Worm (Caenorhabditis elegans) whole organism, L1 larva: ENCODE measurements around the gene Y39A3A.4.

Source experiments
- F16B12.6 ChIP-seq: fragments of 150-350 bp; optimal IDR thresholded peaks from 2 replicates; lab custom pipeline; 2014; ENCODE audit warnings: missing biosample characterization, missing genetic modification characterization
- aha-1 ChIP-seq: fragments of 150-350 bp; optimal IDR thresholded peaks from 2 replicates; lab custom pipeline; 2014; ENCODE audit warnings: missing biosample characterization, missing genetic modification characterization
- alr-1 ChIP-seq: fragments of 200-800 bp; sonication (Bioruptor generic); optimal IDR thresholded peaks from 2 replicates; lab custom pipeline; 2018; ENCODE audit warnings: borderline replicate concordance, mild to moderate bottlenecking, missing genetic modification characterization, missing compliant biosample characterization
- aly-2 ChIP-seq: fragments of 150-350 bp; optimal IDR thresholded peaks from 2 replicates; lab custom pipeline; 2014; ENCODE audit warnings: missing biosample characterization, missing genetic modification characterization
- ama-1 ChIP-seq: fragments of 150-350 bp; optimal IDR thresholded peaks from 2 replicates; lab custom pipeline; 2014
- blmp-1 ChIP-seq: fragments of 150-350 bp; optimal IDR thresholded peaks from 2 replicates; lab custom pipeline; 2014; ENCODE audit warnings: missing biosample characterization, missing genetic modification characterization
- ceh-63 ChIP-seq: fragments of 200-800 bp; sonication (Bioruptor generic); optimal IDR thresholded peaks from 2 replicates; lab custom pipeline; 2018; ENCODE audit warnings: mild to moderate bottlenecking, missing genetic modification characterization, missing compliant biosample characterization
- ceh-82 ChIP-seq, 3 experiments: fragments of 150-350 bp in 1 of 3; sonication (generic microtip) in 2 of 3; optimal IDR thresholded peaks; 2 replicates each; lab custom pipeline; 2014 to 2017; ENCODE audit warnings: missing biosample characterization in 3 of 3, missing genetic modification characterization in 3 of 3
- ceh-88 ChIP-seq: fragments of 200-800 bp; sonication (Bioruptor generic); IDR thresholded peaks from 2 replicates; pipeline ENCODE4 v1.3.6; 2022; ENCODE audit warnings: missing genetic modification characterization, missing compliant biosample characterization
- ceh-90 ChIP-seq: sonication (generic microtip); optimal IDR thresholded peaks from 2 replicates; lab custom pipeline; 2016; ENCODE audit warnings: missing genetic modification characterization, missing compliant biosample characterization
- ces-1 ChIP-seq: fragments of 150-350 bp; optimal IDR thresholded peaks from 2 replicates; lab custom pipeline; 2014; ENCODE audit warnings: missing biosample characterization, missing genetic modification reagents, missing genetic modification characterization
- efl-1 ChIP-seq, 4 experiments: fragments of 150-350 bp; optimal IDR thresholded peaks in 3 of 4; peaks in 1 of 4; 1 replicate in 1 of 4; 2 replicates in 3 of 4; lab custom pipeline; 2014; ENCODE audit warnings: missing biosample characterization in 2 of 4, missing genetic modification characterization in 2 of 4, missing genetic modification reagents in 2 of 4
- efl-3 ChIP-seq: fragments of 200-800 bp; sonication (Bioruptor generic); optimal IDR thresholded peaks from 2 replicates; lab custom pipeline; 2018; ENCODE audit warnings: mild to moderate bottlenecking, missing genetic modification characterization, missing compliant biosample characterization
- elt-2 ChIP-seq: sonication (generic microtip); optimal IDR thresholded peaks from 2 replicates; lab custom pipeline; 2016; ENCODE audit warnings: missing genetic modification characterization, mild to moderate bottlenecking, inconsistent platforms, missing compliant biosample characterization, missing genetic modification reagents
- fkh-4 ChIP-seq: sonication (generic microtip); optimal IDR thresholded peaks from 2 replicates; lab custom pipeline; 2016; ENCODE audit warnings: missing compliant biosample characterization, missing genetic modification characterization, borderline replicate concordance
- fkh-8 ChIP-seq: sonication (generic microtip); optimal IDR thresholded peaks from 2 replicates; lab custom pipeline; 2016; ENCODE audit warnings: mild to moderate bottlenecking, missing genetic modification characterization, missing compliant biosample characterization
- hlh-17 ChIP-seq: fragments of 200-800 bp; sonication (Bioruptor generic); optimal IDR thresholded peaks from 2 replicates; lab custom pipeline; 2018; ENCODE audit warnings: missing genetic modification characterization, mild to moderate bottlenecking, missing compliant biosample characterization, moderate library complexity, borderline replicate concordance
- lin-14 ChIP-seq: fragments of 200-800 bp; sonication (Bioruptor generic); optimal IDR thresholded peaks from 2 replicates; lab custom pipeline; 2018; ENCODE audit warnings: mild to moderate bottlenecking, missing genetic modification characterization, moderate library complexity, missing compliant biosample characterization
- lin-15B ChIP-seq: fragments of 150-350 bp; sonication (generic microtip); optimal IDR thresholded peaks from 3 replicates; lab custom pipeline; 2014; ENCODE audit warnings: missing biosample characterization, missing genetic modification characterization
- lin-35 ChIP-seq, 2 experiments: fragments of 150-350 bp; optimal IDR thresholded peaks; 2 replicates each; lab custom pipeline; 2014; ENCODE audit warnings: missing biosample characterization in 2 of 2, missing genetic modification characterization in 2 of 2, missing genetic modification reagents in 2 of 2
- lin-39 ChIP-seq: fragments of 150-350 bp; optimal IDR thresholded peaks from 2 replicates; lab custom pipeline; 2014; ENCODE audit warnings: missing biosample characterization, missing genetic modification reagents, missing genetic modification characterization
- lir-3 ChIP-seq: sonication (generic microtip); optimal IDR thresholded peaks from 2 replicates; lab custom pipeline; 2016; ENCODE audit warnings: mild to moderate bottlenecking, missing genetic modification characterization, moderate library complexity, missing compliant biosample characterization; ENCODE audit not compliant: poor library complexity
- lsy-2 ChIP-seq, 2 experiments: fragments of 150-350 bp; optimal IDR thresholded peaks; 2 replicates each; lab custom pipeline; 2014; ENCODE audit warnings: missing biosample characterization in 2 of 2, missing genetic modification characterization in 2 of 2
- mab-9 ChIP-seq: fragments of 200-800 bp; sonication (Bioruptor generic); IDR thresholded peaks from 2 replicates; pipeline ENCODE4 v1.3.6; 2022; ENCODE audit warnings: missing genetic modification reagents, missing genetic modification characterization, missing compliant biosample characterization
- mdl-1 ChIP-seq, 2 experiments: fragments of 150-350 bp; optimal IDR thresholded peaks; 2 replicates each; lab custom pipeline; 2014 to 2017; ENCODE audit warnings: missing biosample characterization in 2 of 2, missing genetic modification characterization in 2 of 2, inconsistent platforms in 1 of 2
- mef-2 ChIP-seq: fragments of 150-350 bp; optimal IDR thresholded peaks from 2 replicates; lab custom pipeline; 2014; ENCODE audit warnings: missing biosample characterization, missing genetic modification characterization
- mep-1 ChIP-seq: fragments of 150-350 bp; optimal IDR thresholded peaks from 2 replicates; lab custom pipeline; 2014; ENCODE audit warnings: missing biosample characterization, missing genetic modification characterization
- nhr-11 ChIP-seq: fragments of 150-350 bp; optimal IDR thresholded peaks from 2 replicates; lab custom pipeline; 2014; ENCODE audit warnings: missing biosample characterization, missing genetic modification characterization
- nhr-12 ChIP-seq: sonication (generic microtip); optimal IDR thresholded peaks from 2 replicates; lab custom pipeline; 2017; ENCODE audit warnings: missing biosample characterization, missing genetic modification characterization
- nhr-19 ChIP-seq: fragments of 200-800 bp; sonication (Bioruptor generic); conservative IDR thresholded peaks from 2 replicates; pipeline ENCODE4 v1.3.6; 2022; ENCODE audit warnings: missing genetic modification characterization, missing compliant biosample characterization
- nhr-28 ChIP-seq: fragments of 150-350 bp; optimal IDR thresholded peaks from 2 replicates; lab custom pipeline; 2014; ENCODE audit warnings: missing biosample characterization, missing genetic modification characterization
- nhr-76 ChIP-seq: sonication (generic microtip); optimal IDR thresholded peaks from 2 replicates; lab custom pipeline; 2017; ENCODE audit warnings: missing biosample characterization, missing genetic modification characterization
- nhr-77 ChIP-seq: fragments of 150-350 bp; optimal IDR thresholded peaks from 2 replicates; lab custom pipeline; 2014; ENCODE audit warnings: missing biosample characterization, missing genetic modification characterization
- nhr-85 ChIP-seq: sonication (generic microtip); peaks from one replicate; lab custom pipeline; 2016; ENCODE audit warnings: missing genetic modification characterization, inconsistent platforms, missing compliant biosample characterization
- pag-3 ChIP-seq: sonication (generic microtip); optimal IDR thresholded peaks from 2 replicates; lab custom pipeline; 2017; ENCODE audit warnings: missing genetic modification characterization, mild to moderate bottlenecking, missing compliant biosample characterization, antibody characterized with exemption, borderline replicate concordance; ENCODE audit not compliant: insufficient read depth
- pax-3 ChIP-seq: fragments of 200-800 bp; sonication (Bioruptor generic); optimal IDR thresholded peaks from 2 replicates; lab custom pipeline; 2018; ENCODE audit warnings: mild to moderate bottlenecking, missing genetic modification characterization, moderate library complexity, missing compliant biosample characterization
- pqm-1 ChIP-seq: sonication (generic microtip); optimal IDR thresholded peaks from 3 replicates; lab custom pipeline; 2017; ENCODE audit warnings: missing biosample characterization, missing genetic modification characterization
- skn-1 ChIP-seq: fragments of 150-350 bp; optimal IDR thresholded peaks from 2 replicates; lab custom pipeline; 2014; ENCODE audit warnings: missing biosample characterization, missing genetic modification characterization
- sptf-1 ChIP-seq: fragments of 150-350 bp; optimal IDR thresholded peaks from 2 replicates; lab custom pipeline; 2014; ENCODE audit warnings: missing biosample characterization, missing genetic modification characterization
- sup-37 ChIP-seq: fragments of 200-800 bp; sonication (Bioruptor generic); optimal IDR thresholded peaks from 2 replicates; lab custom pipeline; 2018; ENCODE audit warnings: mild to moderate bottlenecking, missing genetic modification characterization, missing compliant biosample characterization
- tbx-2 ChIP-seq: sonication (generic microtip); optimal IDR thresholded peaks from 2 replicates; lab custom pipeline; 2016; ENCODE audit warnings: missing genetic modification characterization, missing compliant biosample characterization
- tlp-1 ChIP-seq: fragments of 150-350 bp; optimal IDR thresholded peaks from 2 replicates; lab custom pipeline; 2014; ENCODE audit warnings: missing biosample characterization, missing genetic modification characterization
- unc-130 ChIP-seq: fragments of 150-350 bp; optimal IDR thresholded peaks from 2 replicates; lab custom pipeline; 2017; ENCODE audit warnings: missing biosample characterization, missing genetic modification characterization, inconsistent platforms
- unc-30 ChIP-seq: sonication (generic microtip); optimal IDR thresholded peaks from 2 replicates; lab custom pipeline; 2017; ENCODE audit warnings: missing biosample characterization, missing genetic modification characterization
- unc-86 ChIP-seq: sonication (generic microtip); optimal IDR thresholded peaks from 2 replicates; lab custom pipeline; 2016; ENCODE audit warnings: missing genetic modification characterization, missing compliant biosample characterization
- unc-98 ChIP-seq: fragments of 200-800 bp; sonication (Bioruptor generic); IDR thresholded peaks from 2 replicates; pipeline ENCODE4 v1.3.6; 2022; ENCODE audit warnings: missing genetic modification characterization, missing compliant biosample characterization
- zag-1 ChIP-seq: fragments of 150-350 bp; optimal IDR thresholded peaks from 2 replicates; lab custom pipeline; 2014; ENCODE audit warnings: missing biosample characterization, missing genetic modification characterization

The Y39A3A.4 gene

ce11 chrIII:2101895-2102345 lies 25.5 kb upstream of the Y39A3A.4 start, which contains the start of gene ppk-2:
ppk-2 (plus strand) TSS chrIII:2102295.
- TF ChIP-seq unc-30 (tag; lab: Kevin White, UChicago) (no peak), mef-2 (tag; lab: Kevin White, UChicago) (no peak), tlp-1 (no peak)

- TF ChIP-seq lsy-2 (tag; optimal IDR thresholded peaks at IDR 0.05; lab: Kevin White, UChicago) (no peak), elt-2 (tag; lab: Kevin White, UChicago) (no peak), ama-1 (lab: Kevin White, UChicago) (no peak), zag-1 (tag; lab: Kevin White, UChicago) (no peak), aly-2 (tag; lab: Kevin White, UChicago) (no peak), mdl-1 (tag; optimal IDR thresholded peaks at IDR 0.05; lab: Kevin White, UChicago) (no peak), efl-3 (GFP tag; lab: Kevin White, UChicago) (no peak), sup-37 (GFP tag; lab: Kevin White, UChicago) (no peak), ceh-88 (GFP tag; lab: Robert Waterston, UW) (no peak), lir-3 (tag; lab: Kevin White, UChicago) (no peak), pag-3 (tag; lab: Kevin White, UChicago) (no peak), nhr-28 (no peak), nhr-76 (tag; lab: Kevin White, UChicago) (no peak), sptf-1 (tag; lab: Kevin White, UChicago) (no peak), lin-15B (tag; lab: Kevin White, UChicago) (no peak), unc-98 (no peak), nhr-77 (tag; lab: Kevin White, UChicago) (no peak)
Observed at ce11 chrIII:2101310-2101709, 24.9 kb upstream of the Y39A3A.4 start.

- no peak for TF ChIP-seq pag-3 (tag; lab: Kevin White, UChicago)
- peak; percentile 61 for TF ChIP-seq F16B12.6 (tag; lab: Kevin White, UChicago)
- peak; percentile 49 for TF ChIP-seq skn-1 (tag; lab: Kevin White, UChicago)
- peak; percentile 81 to 90 for TF ChIP-seq efl-1 (optimal IDR thresholded peaks at IDR 0.05; lab: Kevin White, UChicago)
- peak; percentile 58 to 94 for TF ChIP-seq efl-1 (GFP tag; optimal IDR thresholded peaks at IDR 0.05 in 1 of 2; lab: Kevin White, UChicago)
- no peak for TF ChIP-seq nhr-28
- TF ChIP-seq nhr-11 (tag; lab: Kevin White, UChicago): peak; percentile 4
- peak; percentile 74 for TF ChIP-seq mab-9 (GFP tag; lab: Robert Waterston, UW)
- TF ChIP-seq ceh-82 (tag; optimal IDR thresholded peaks at IDR 0.05; lab: Kevin White, UChicago): peak; percentile 56 to 74 (median 60)
- no peak for TF ChIP-seq efl-3 (GFP tag; lab: Kevin White, UChicago)
- TF ChIP-seq sptf-1 (tag; lab: Kevin White, UChicago): no peak
- TF ChIP-seq blmp-1: no peak
- TF ChIP-seq lin-14 (GFP tag; lab: Kevin White, UChicago): peak; percentile 95
- no peak for TF ChIP-seq aha-1 (tag; lab: Kevin White, UChicago)
- TF ChIP-seq lin-35 (GFP tag; optimal IDR thresholded peaks at IDR 0.05; lab: Kevin White, UChicago): peak; percentile 69 to 74
- no peak for TF ChIP-seq alr-1 (tag; lab: Kevin White, UChicago)
- TF ChIP-seq mep-1 (tag; lab: Kevin White, UChicago): peak; percentile 73
- TF ChIP-seq pqm-1: no peak
- TF ChIP-seq ceh-63 (GFP tag; lab: Kevin White, UChicago): no peak
- TF ChIP-seq ceh-90 (tag; lab: Kevin White, UChicago): no peak
- TF ChIP-seq hlh-17: no peak
- TF ChIP-seq unc-86 (tag; lab: Kevin White, UChicago): peak; percentile 83
- peak; percentile 91 for TF ChIP-seq nhr-85 (tag; lab: Kevin White, UChicago)
- peak in 1 of 2 experiments; percentile 59 for TF ChIP-seq mdl-1 (tag; optimal IDR thresholded peaks at IDR 0.05; lab: Kevin White, UChicago)
- TF ChIP-seq nhr-12: no peak
- TF ChIP-seq tbx-2 (tag; lab: Kevin White, UChicago): peak; percentile 79
- no peak for TF ChIP-seq fkh-4 (tag; lab: Kevin White, UChicago)
- TF ChIP-seq nhr-76 (tag; lab: Kevin White, UChicago): no peak
- peak; percentile 58 for TF ChIP-seq fkh-8 (tag; lab: Kevin White, UChicago)
- TF ChIP-seq unc-130: no peak
- TF ChIP-seq lin-39 (tag; lab: Kevin White, UChicago): no peak
- TF ChIP-seq ces-1 (GFP tag; lab: Kevin White, UChicago): peak; percentile 86
- no peak for TF ChIP-seq nhr-77 (tag; lab: Kevin White, UChicago)
- TF ChIP-seq ama-1 (lab: Kevin White, UChicago): no peak
- TF ChIP-seq nhr-19: peak; percentile 67
- TF ChIP-seq lir-3 (tag; lab: Kevin White, UChicago): no peak
- peak; percentile 1 for TF ChIP-seq mef-2 (tag; lab: Kevin White, UChicago)
- TF ChIP-seq pax-3 (tag; lab: Kevin White, UChicago): peak; percentile 30
Observed at ce11 chrIII:2100842-2101241, 24.4 kb upstream of the Y39A3A.4 start.
